Worm (Caenorhabditis elegans): ENCODE data around the gene stn-2.
A peak's percentile ranks its signal among the peaks of the same experiment; 100 is the strongest.

The stn-2 gene

DNA sequence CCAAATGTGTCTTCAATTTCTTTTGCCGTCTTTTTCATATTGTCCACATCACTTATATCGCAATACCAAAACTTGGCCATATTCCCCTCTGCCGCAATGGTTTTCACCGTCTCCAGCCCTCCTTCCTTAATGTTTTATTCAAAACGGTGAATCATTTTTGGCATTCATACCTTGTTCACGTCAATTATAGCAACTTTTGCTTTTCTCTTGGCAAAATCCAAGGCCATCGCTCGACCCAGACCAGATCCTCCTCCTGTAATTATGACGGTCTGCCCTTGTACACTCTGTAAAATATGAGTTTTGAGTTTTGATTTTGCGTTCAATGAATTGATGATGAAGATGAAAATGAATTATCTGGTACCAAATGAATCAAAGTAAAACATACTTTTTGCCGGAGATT, 16.0 kb downstream of the stn-2 start:
- TF ChIP-seq nhr-237 (tag; optimal IDR thresholded peaks at IDR 0.05) (no peak), zip-4 (GFP tag; optimal IDR thresholded peaks at IDR 0.05) (no peak), nhr-85 (tag) (peak; percentile 72), blmp-1 (tag; optimal IDR thresholded peaks at IDR 0.05) (peak; percentile 33)

DNA sequence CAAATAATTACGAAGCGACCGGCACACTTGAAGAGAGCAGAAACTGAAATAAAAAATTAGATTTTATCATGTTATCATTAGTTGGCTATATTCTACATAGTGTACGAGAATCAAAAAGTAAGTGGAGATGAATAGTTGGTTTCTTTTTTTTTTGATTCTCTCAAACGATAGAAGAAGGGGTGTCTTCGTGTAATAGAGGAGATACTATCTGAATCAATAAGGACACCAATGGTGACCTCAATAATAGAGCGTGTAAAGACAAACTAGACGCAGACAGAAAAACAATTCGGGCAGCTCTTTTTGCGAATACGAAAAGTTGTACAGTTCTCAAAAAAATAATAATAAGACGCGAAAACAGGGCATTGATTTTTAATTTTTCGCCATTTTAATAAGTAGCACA, 17.9 kb downstream of the stn-2 start:
- TF ChIP-seq nhr-71 (tag; optimal IDR thresholded peaks at IDR 0.05) (peak; percentile 18), nhr-85 (tag) (peak; percentile 76), unc-62 (GFP tag; optimal IDR thresholded peaks at IDR 0.05) (no peak), pqm-1 (tag; optimal IDR thresholded peaks at IDR 0.05) (no peak), blmp-1 (tag; optimal IDR thresholded peaks at IDR 0.05) (peak; percentile 7)

- peak in 4 of 6 experiments; percentile 4 to 85 (median 22) for TF ChIP-seq elt-3 (tag; optimal IDR thresholded peaks at IDR 0.05)
- TF ChIP-seq fos-1 (tag; optimal IDR thresholded peaks at IDR 0.05), result no peak
- no peak for TF ChIP-seq fkh-10 (GFP tag; optimal IDR thresholded peaks at IDR 0.05)
- TF ChIP-seq nhr-85 (tag), result peak; percentile 91
- TF ChIP-seq hpl-2 (GFP tag; optimal IDR thresholded peaks at IDR 0.05), result no peak
- no peak for TF ChIP-seq efl-3 (GFP tag; optimal IDR thresholded peaks at IDR 0.05)
- TF ChIP-seq jun-1 (tag; optimal IDR thresholded peaks at IDR 0.05), result no peak
- TF ChIP-seq snu-23 (GFP tag; optimal IDR thresholded peaks at IDR 0.05), result peak; percentile 68
- no peak for TF ChIP-seq nhr-11 (tag; optimal IDR thresholded peaks at IDR 0.05)
- no peak for TF ChIP-seq alr-1 (tag; optimal IDR thresholded peaks at IDR 0.05; ENCODE audit: borderline replicate concordance)
- TF ChIP-seq skn-1 (tag; optimal IDR thresholded peaks at IDR 0.05), result no peak
- peak in 1 of 3 experiments; percentile 35 for TF ChIP-seq ceh-82 (tag; optimal IDR thresholded peaks at IDR 0.05)
- TF ChIP-seq xbp-1 (tag; optimal IDR thresholded peaks at IDR 0.05), result peak; percentile 14
- no peak for TF ChIP-seq egl-13 (tag; optimal IDR thresholded peaks at IDR 0.05)
- no peak for TF ChIP-seq aha-1 (tag; optimal IDR thresholded peaks at IDR 0.05)
- TF ChIP-seq sptf-1 (tag; optimal IDR thresholded peaks at IDR 0.05), result no peak
- TF ChIP-seq nhr-47 (tag; optimal IDR thresholded peaks at IDR 0.05), result peak; percentile 11
- TF ChIP-seq nhr-90 (tag; optimal IDR thresholded peaks at IDR 0.05; ENCODE audit: poor library complexity), result peak; percentile 45
- no peak for TF ChIP-seq isw-1 (GFP tag; IDR thresholded peaks at IDR 0.05)
- no peak for TF ChIP-seq lin-13 (GFP tag; optimal IDR thresholded peaks at IDR 0.05)
- TF ChIP-seq ceh-63 (GFP tag; optimal IDR thresholded peaks at IDR 0.05), result no peak
- peak; percentile 41 for TF ChIP-seq blmp-1 (tag; optimal IDR thresholded peaks at IDR 0.05)
- no peak for TF ChIP-seq unc-30 (tag; optimal IDR thresholded peaks at IDR 0.05)
- TF ChIP-seq ces-1 (GFP tag; optimal IDR thresholded peaks at IDR 0.05), result no peak
- no peak for TF ChIP-seq Y116A8C.19 (tag; optimal IDR thresholded peaks at IDR 0.05; ENCODE audit: borderline replicate concordance)
- TF ChIP-seq fkh-4 (tag; optimal IDR thresholded peaks at IDR 0.05; ENCODE audit: borderline replicate concordance), result no peak
- no peak for TF ChIP-seq dsc-1 (tag; optimal IDR thresholded peaks at IDR 0.05)
- TF ChIP-seq grh-1 (GFP tag; IDR thresholded peaks at IDR 0.05), result no peak
- no peak for TF ChIP-seq aly-2 (tag; optimal IDR thresholded peaks at IDR 0.05)
- no peak for TF ChIP-seq C34B4.2 (tag; optimal IDR thresholded peaks at IDR 0.05)
- TF ChIP-seq zag-1 (tag; optimal IDR thresholded peaks at IDR 0.05), result no peak
- peak in 2 of 3 experiments; percentile 36 to 43 for TF ChIP-seq dpl-1 (GFP tag; optimal IDR thresholded peaks at IDR 0.05)
- no peak for TF ChIP-seq hlh-4 (tag; optimal IDR thresholded peaks at IDR 0.05)
- peak in 1 of 2 experiments; percentile 28 for TF ChIP-seq efl-1 (optimal IDR thresholded peaks at IDR 0.05)
- TF ChIP-seq efl-1 (GFP tag; optimal IDR thresholded peaks at IDR 0.05 in 1 of 2), result peak in 1 of 2 experiments; percentile 31
- TF ChIP-seq pag-3 (tag; optimal IDR thresholded peaks at IDR 0.05; ENCODE audit: borderline replicate concordance, insufficient read depth), result no peak
- no peak for TF ChIP-seq nhr-84 (tag; optimal IDR thresholded peaks at IDR 0.05)
- TF ChIP-seq lin-39 (tag; optimal IDR thresholded peaks at IDR 0.05), result no peak
- TF ChIP-seq ets-5 (GFP tag; IDR thresholded peaks at IDR 0.05), result no peak
- TF ChIP-seq pax-3 (tag; optimal IDR thresholded peaks at IDR 0.05), result no peak
- TF ChIP-seq lin-14 (GFP tag; optimal IDR thresholded peaks at IDR 0.05), result peak; percentile 61
- TF ChIP-seq lir-3 (tag; optimal IDR thresholded peaks at IDR 0.05; ENCODE audit: poor library complexity), result no peak
- peak in 1 of 2 experiments; percentile 30 for TF ChIP-seq mdl-1 (tag; optimal IDR thresholded peaks at IDR 0.05)
- no peak for TF ChIP-seq hlh-17 (GFP tag; optimal IDR thresholded peaks at IDR 0.05; ENCODE audit: borderline replicate concordance)
Measured at ce11 chrX:7661628-7662027, 18.8 kb downstream of the stn-2 start.

Measured in whole organism, L1 larva.